Worm (Caenorhabditis elegans): ENCODE data around the gene ehs-1.

DNA sequence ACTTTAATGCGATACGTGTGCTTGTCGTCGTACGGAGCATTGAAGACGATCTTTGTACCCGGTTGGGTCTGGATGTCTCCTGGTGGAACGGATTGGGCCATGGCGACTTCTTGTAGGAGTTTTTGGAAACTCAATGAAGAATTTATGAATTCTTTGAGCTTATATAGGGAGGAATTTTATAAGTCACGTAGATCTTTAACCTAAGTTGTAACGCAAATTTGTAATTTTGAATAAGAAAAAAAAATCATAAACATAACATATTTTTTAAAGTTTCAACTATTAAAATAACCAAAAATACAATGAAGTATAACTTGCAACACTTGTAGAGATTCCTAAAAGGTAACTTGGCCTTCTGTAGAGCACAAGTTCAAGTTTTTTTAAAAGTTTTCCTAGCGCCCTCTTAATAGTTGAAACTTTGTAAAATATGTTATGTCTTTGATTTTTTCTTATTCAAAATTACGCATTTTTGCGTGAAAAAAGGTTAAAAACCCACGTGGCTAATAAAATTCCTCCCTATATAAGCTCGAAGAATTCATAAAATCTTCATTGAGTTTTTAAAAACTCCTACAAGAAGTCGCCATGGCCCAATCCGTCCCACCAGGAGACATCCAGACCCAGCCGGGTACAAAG is 23.0 kb upstream of the ehs-1 start, which contains the start of the genes msp-63 and msp-142:
- no peak for TF ChIP-seq ceh-36 (tag; optimal IDR thresholded peaks at IDR 0.05)
- TF ChIP-seq pes-1 (GFP tag; IDR thresholded peaks at IDR 0.05) = no peak
- TF ChIP-seq hmbx-1 (tag; optimal IDR thresholded peaks at IDR 0.05) = no peak
- no peak for TF ChIP-seq flt-1 (GFP tag; IDR thresholded peaks at IDR 0.05)
- no peak for TF ChIP-seq ama-1 (optimal IDR thresholded peaks at IDR 0.05)
- TF ChIP-seq B0310.2 (tag; optimal IDR thresholded peaks at IDR 0.05) = no peak

Data from whole organism, early embryonic.